Worm (Caenorhabditis elegans) whole organism, late embryonic: ENCODE data around the gene spat-1.
A peak's percentile ranks its signal among the peaks of the same experiment; 100 is the strongest.

Experiments
- C08G9.2 ChIP-seq: sonication (generic microtip); optimal IDR thresholded peaks from 2 replicates; lab custom pipeline; 2016; ENCODE audit warnings: mild to moderate bottlenecking, missing genetic modification characterization, moderate library complexity, missing compliant biosample characterization
- F13H6.1 ChIP-seq: sonication (generic microtip); optimal IDR thresholded peaks from 2 replicates; lab custom pipeline; 2016; ENCODE audit warnings: missing genetic modification characterization, missing compliant biosample characterization
- K02D7.2 ChIP-seq: sonication (generic microtip); optimal IDR thresholded peaks from 2 replicates; lab custom pipeline; 2017; ENCODE audit warnings: mild to moderate bottlenecking, missing genetic modification characterization, missing compliant biosample characterization
- K09A11.1 ChIP-seq: sonication (generic microtip); optimal IDR thresholded peaks from 2 replicates; lab custom pipeline; 2017; ENCODE audit warnings: antibody characterized with exemption, mild to moderate bottlenecking, missing genetic modification characterization, missing compliant biosample characterization; ENCODE audit not compliant: insufficient read depth
- T23F11.4 ChIP-seq: fragments of 200-800 bp; sonication (Bioruptor generic); optimal IDR thresholded peaks from 2 replicates; lab custom pipeline; 2018; ENCODE audit warnings: mild to moderate bottlenecking, missing genetic modification characterization, missing compliant biosample characterization
- ceh-14 ChIP-seq: sonication (generic microtip); optimal IDR thresholded peaks from 2 replicates; lab custom pipeline; 2016; ENCODE audit warnings: missing genotype, missing genetic modification characterization, missing compliant biosample characterization
- ceh-19 ChIP-seq: fragments of 200-800 bp; sonication (Bioruptor generic); optimal IDR thresholded peaks from 2 replicates; lab custom pipeline; 2018; ENCODE audit warnings: mild to moderate bottlenecking, missing genetic modification characterization, missing compliant biosample characterization
- ceh-24 ChIP-seq: sonication (generic microtip); optimal IDR thresholded peaks from 2 replicates; lab custom pipeline; 2016; ENCODE audit warnings: mild to moderate bottlenecking, missing genetic modification characterization, missing compliant biosample characterization
- ceh-31 ChIP-seq: sonication (generic microtip); optimal IDR thresholded peaks from 2 replicates; lab custom pipeline; 2016; ENCODE audit warnings: missing genetic modification characterization, missing compliant biosample characterization
- ceh-45 ChIP-seq: fragments of 200-800 bp; sonication (Bioruptor generic); IDR thresholded peaks from 2 replicates; pipeline ENCODE4 v1.3.6; 2022; ENCODE audit warnings: missing genetic modification reagents, missing genetic modification characterization, missing compliant biosample characterization
- ceh-6 ChIP-seq: fragments of 200-800 bp; sonication (Bioruptor generic); optimal IDR thresholded peaks from 2 replicates; lab custom pipeline; 2018; ENCODE audit warnings: mild to moderate bottlenecking, missing genetic modification characterization, missing compliant biosample characterization
- che-1 ChIP-seq: sonication (generic microtip); optimal IDR thresholded peaks from 2 replicates; lab custom pipeline; 2016; ENCODE audit warnings: mild to moderate bottlenecking, missing genetic modification characterization, missing compliant biosample characterization
- dmd-4 ChIP-seq: sonication (generic microtip); optimal IDR thresholded peaks from 2 replicates; lab custom pipeline; 2016; ENCODE audit warnings: borderline replicate concordance, missing genetic modification characterization, missing compliant biosample characterization
- dve-1 ChIP-seq: sonication (generic microtip); optimal IDR thresholded peaks from 2 replicates; lab custom pipeline; 2017; ENCODE audit warnings: antibody characterized with exemption, mild to moderate bottlenecking, missing genetic modification characterization, missing compliant biosample characterization
- elt-2 ChIP-seq: sonication (generic microtip); optimal IDR thresholded peaks from 2 replicates; lab custom pipeline; 2016; ENCODE audit warnings: missing genetic modification reagents, missing genetic modification characterization, missing compliant biosample characterization
- elt-4 ChIP-seq: sonication (generic microtip); optimal IDR thresholded peaks from 2 replicates; lab custom pipeline; 2016; ENCODE audit warnings: missing genetic modification characterization, missing compliant biosample characterization
- eyg-1 ChIP-seq: sonication (generic microtip); optimal IDR thresholded peaks from 2 replicates; lab custom pipeline; 2016; ENCODE audit warnings: missing genotype, missing genetic modification characterization, missing compliant biosample characterization
- fkh-10 ChIP-seq: fragments of 150-350 bp; optimal IDR thresholded peaks from 2 replicates; lab custom pipeline; 2014; ENCODE audit warnings: missing biosample characterization, missing genetic modification reagents, missing genetic modification characterization
- fkh-6 ChIP-seq: sonication (generic microtip); optimal IDR thresholded peaks from 2 replicates; lab custom pipeline; 2016; ENCODE audit warnings: missing genetic modification characterization, missing compliant biosample characterization
- hlh-13 ChIP-seq: fragments of 200-800 bp; sonication (Bioruptor generic); optimal IDR thresholded peaks from 2 replicates; lab custom pipeline; 2018; ENCODE audit warnings: mild to moderate bottlenecking, missing genetic modification characterization, missing compliant biosample characterization
- hlh-30 ChIP-seq: sonication (generic microtip); optimal IDR thresholded peaks from 2 replicates; lab custom pipeline; 2017; ENCODE audit warnings: antibody characterized with exemption, missing genetic modification characterization, missing compliant biosample characterization; ENCODE audit not compliant: insufficient read depth
- hlh-8 ChIP-seq: sonication (generic microtip); optimal IDR thresholded peaks from 2 replicates; lab custom pipeline; 2016; ENCODE audit warnings: missing genotype, missing genetic modification characterization, missing compliant biosample characterization
- lim-6 ChIP-seq: sonication (generic microtip); optimal IDR thresholded peaks from 2 replicates; lab custom pipeline; 2016; ENCODE audit warnings: missing genetic modification characterization, missing compliant biosample characterization
- madf-2 ChIP-seq: sonication (generic microtip); optimal IDR thresholded peaks from 2 replicates; lab custom pipeline; 2017; ENCODE audit warnings: missing genetic modification characterization, missing compliant biosample characterization
- nfya-1 ChIP-seq: sonication (generic microtip); optimal IDR thresholded peaks from 2 replicates; lab custom pipeline; 2017; ENCODE audit warnings: missing genetic modification characterization, mild to moderate bottlenecking, missing compliant biosample characterization, antibody characterized with exemption, moderate library complexity
- nhr-11 ChIP-seq: fragments of 150-350 bp; optimal IDR thresholded peaks from 2 replicates; lab custom pipeline; 2014; ENCODE audit warnings: missing biosample characterization, missing genetic modification characterization
- nhr-232 ChIP-seq: sonication (generic microtip); optimal IDR thresholded peaks from 2 replicates; lab custom pipeline; 2016; ENCODE audit warnings: missing genetic modification characterization, missing compliant biosample characterization
- npax-4 ChIP-seq: sonication (generic microtip); optimal IDR thresholded peaks from 2 replicates; lab custom pipeline; 2016; ENCODE audit warnings: missing genetic modification characterization, missing compliant biosample characterization
- pros-1 ChIP-seq: fragments of 150-350 bp; optimal IDR thresholded peaks from 2 replicates; lab custom pipeline; 2014; ENCODE audit warnings: missing biosample characterization, missing genetic modification reagents, missing genetic modification characterization
- ref-2 ChIP-seq: sonication (generic microtip); optimal IDR thresholded peaks from 2 replicates; lab custom pipeline; 2016; ENCODE audit warnings: missing genetic modification characterization, missing compliant biosample characterization
- sdc-2 ChIP-seq: sonication (generic microtip); optimal IDR thresholded peaks from 2 replicates; lab custom pipeline; 2016; ENCODE audit warnings: missing genotype, missing genetic modification characterization, missing compliant biosample characterization
- sox-2 ChIP-seq: fragments of 200-800 bp; sonication (Bioruptor generic); IDR thresholded peaks from 2 replicates; pipeline ENCODE4 v1.3.6; 2022; ENCODE audit warnings: missing genetic modification reagents, missing genetic modification characterization, missing compliant biosample characterization
- sox-4 ChIP-seq: sonication (generic microtip); optimal IDR thresholded peaks from 2 replicates; lab custom pipeline; 2017; ENCODE audit warnings: mild to moderate bottlenecking, missing genetic modification characterization, inconsistent platforms, missing compliant biosample characterization
- syd-9 ChIP-seq: sonication (generic microtip); optimal IDR thresholded peaks from 2 replicates; lab custom pipeline; 2016; ENCODE audit warnings: mild to moderate bottlenecking, missing genetic modification characterization, moderate library complexity, missing compliant biosample characterization
- tbx-2 ChIP-seq: sonication (generic microtip); optimal IDR thresholded peaks from 2 replicates; lab custom pipeline; 2016; ENCODE audit warnings: missing genetic modification characterization, missing compliant biosample characterization
- unc-3 ChIP-seq, 2 experiments: fragments of 200-800 bp in 1 of 2; sonication (Bioruptor generic) in 1 of 2; sonication (generic microtip) in 1 of 2; conservative IDR thresholded peaks in 1 of 2; optimal IDR thresholded peaks in 1 of 2; 2 replicates each; pipeline versions ENCODE4 v1.3.6 to Lab custom; 2016 to 2022; ENCODE audit warnings: missing compliant biosample characterization in 2 of 2, missing genetic modification characterization in 2 of 2, missing genetic modification reagents in 1 of 2
- zip-5 ChIP-seq: sonication (generic microtip); optimal IDR thresholded peaks from 2 replicates; lab custom pipeline; 2016; ENCODE audit warnings: missing genetic modification characterization, missing compliant biosample characterization
- ztf-16 ChIP-seq: sonication (generic microtip); optimal IDR thresholded peaks from 2 replicates; lab custom pipeline; 2017; ENCODE audit warnings: missing genetic modification characterization, missing compliant biosample characterization

Gene spat-1

ce11 chrII:14528233-14528802 lies at the start of gene spat-1, which contains the start of gene F57C2.5 (continued):
- no peak for TF ChIP-seq ceh-6
- peak; percentile 51 for TF ChIP-seq che-1
- TF ChIP-seq tbx-2 (tag; lab: Kevin White, UChicago) = peak; percentile 95
- no peak for TF ChIP-seq ceh-45 (GFP tag; lab: Robert Waterston, UW)
- peak; percentile 56 for TF ChIP-seq dmd-4
- TF ChIP-seq elt-4 (tag; lab: Kevin White, UChicago) = no peak
- TF ChIP-seq K09A11.1 (tag; lab: Kevin White, UChicago) = no peak
- no peak for TF ChIP-seq dve-1
- peak; percentile 92 for TF ChIP-seq F13H6.1 (tag; lab: Kevin White, UChicago)
- peak; percentile 58 for TF ChIP-seq syd-9 (tag; lab: Kevin White, UChicago)
- TF ChIP-seq T23F11.4 (GFP tag; lab: Kevin White, UChicago) = no peak
- peak; percentile 6 for TF ChIP-seq madf-2 (tag; lab: Kevin White, UChicago)
- TF ChIP-seq fkh-10 (GFP tag; lab: Kevin White, UChicago) = no peak
- no peak for TF ChIP-seq nhr-232 (tag; lab: Kevin White, UChicago)
- peak; percentile 90 for TF ChIP-seq elt-2 (tag; lab: Kevin White, UChicago)
- peak; percentile 68 for TF ChIP-seq nfya-1

- no peak for TF ChIP-seq unc-3 (GFP tag; conservative IDR thresholded peaks at IDR 0.05; lab: Robert Waterston, UW)
- no peak for TF ChIP-seq unc-3 (tag; optimal IDR thresholded peaks at IDR 0.05; lab: Kevin White, UChicago)
- TF ChIP-seq sdc-2 (tag; lab: Kevin White, UChicago) = no peak
- no peak for TF ChIP-seq elt-4 (tag; lab: Kevin White, UChicago)
- TF ChIP-seq ceh-19 (GFP tag; lab: Kevin White, UChicago) = no peak
- TF ChIP-seq ceh-31 (tag; lab: Kevin White, UChicago) = peak; percentile 16
- TF ChIP-seq sox-2 (GFP tag; lab: Robert Waterston, UW) = no peak
- TF ChIP-seq hlh-13 = no peak
- TF ChIP-seq hlh-30 (tag; lab: Kevin White, UChicago) = no peak
- TF ChIP-seq ref-2 (tag; lab: Kevin White, UChicago) = no peak
- no peak for TF ChIP-seq eyg-1 (tag; lab: Kevin White, UChicago)
- TF ChIP-seq nhr-11 (tag; lab: Kevin White, UChicago) = no peak
- no peak for TF ChIP-seq elt-2 (tag; lab: Kevin White, UChicago)
- TF ChIP-seq hlh-8 = no peak
- TF ChIP-seq ztf-16 (tag; lab: Kevin White, UChicago) = no peak
- no peak for TF ChIP-seq K02D7.2 (tag; lab: Kevin White, UChicago)
- TF ChIP-seq zip-5 = peak; percentile 9
- TF ChIP-seq lim-6 (tag; lab: Kevin White, UChicago) = no peak
- no peak for TF ChIP-seq sox-4 (tag; lab: Kevin White, UChicago)
- peak; percentile 27 for TF ChIP-seq C08G9.2 (tag; lab: Kevin White, UChicago)
- TF ChIP-seq dmd-4 = no peak
- no peak for TF ChIP-seq nhr-232 (tag; lab: Kevin White, UChicago)
- no peak for TF ChIP-seq fkh-10 (GFP tag; lab: Kevin White, UChicago)
- TF ChIP-seq ceh-14 (tag; lab: Kevin White, UChicago) = no peak
- TF ChIP-seq K09A11.1 (tag; lab: Kevin White, UChicago) = no peak
- no peak for TF ChIP-seq ceh-24 (tag; lab: Kevin White, UChicago)
- no peak for TF ChIP-seq npax-4 (tag; lab: Kevin White, UChicago)
- TF ChIP-seq pros-1 = no peak
- no peak for TF ChIP-seq fkh-6 (tag; lab: Kevin White, UChicago)
- TF ChIP-seq tbx-2 (tag; lab: Kevin White, UChicago) = peak; percentile 38
Observed at ce11 chrII:14479583-14480245, 48.8 kb upstream of the spat-1 start, which contains the start of gene C13B4.1. TSS of gene C13B4.1 (minus strand) at chrII:14479633.
